Worm (Caenorhabditis elegans) whole organism, midembryonic: Measurements from ENCODE around the gene lrpr-1.

Experiments used
- T22C8.4 ChIP-seq: fragments of 200-800 bp; sonication (Bioruptor generic); IDR thresholded peaks from 2 replicates; pipeline ENCODE4 v1.3.6; 2022; ENCODE audit warnings: missing genetic modification characterization, missing compliant biosample characterization
- cog-1 ChIP-seq: sonication (generic microtip); optimal IDR thresholded peaks from 2 replicates; lab custom pipeline; 2016; ENCODE audit warnings: missing genetic modification characterization, missing compliant biosample characterization
- flt-1 ChIP-seq: fragments of 200-800 bp; sonication (Bioruptor generic); IDR thresholded peaks from 2 replicates; pipeline ENCODE4 v1.3.6; 2022; ENCODE audit warnings: missing genetic modification characterization, missing compliant biosample characterization
- klf-2 ChIP-seq: fragments of 200-800 bp; sonication (Bioruptor generic); conservative IDR thresholded peaks from 2 replicates; pipeline ENCODE4 v1.3.6; 2022; ENCODE audit warnings: missing genetic modification reagents, missing genetic modification characterization, missing compliant biosample characterization
- ref-1 ChIP-seq: fragments of 200-800 bp; sonication (Bioruptor generic); conservative IDR thresholded peaks from 2 replicates; pipeline ENCODE4 v1.3.6; 2022; ENCODE audit warnings: missing genetic modification reagents, missing genetic modification characterization, missing compliant biosample characterization
- tab-1 ChIP-seq: fragments of 200-800 bp; sonication (Bioruptor generic); IDR thresholded peaks from 2 replicates; pipeline ENCODE4 v1.3.6; 2022; ENCODE audit warnings: missing genetic modification characterization, missing compliant biosample characterization
- ztf-23 ChIP-seq: fragments of 200-800 bp; sonication (Bioruptor generic); IDR thresholded peaks from 2 replicates; pipeline ENCODE4 v1.3.6; 2022; ENCODE audit warnings: missing genetic modification reagents, missing genetic modification characterization, missing compliant biosample characterization

DNA sequence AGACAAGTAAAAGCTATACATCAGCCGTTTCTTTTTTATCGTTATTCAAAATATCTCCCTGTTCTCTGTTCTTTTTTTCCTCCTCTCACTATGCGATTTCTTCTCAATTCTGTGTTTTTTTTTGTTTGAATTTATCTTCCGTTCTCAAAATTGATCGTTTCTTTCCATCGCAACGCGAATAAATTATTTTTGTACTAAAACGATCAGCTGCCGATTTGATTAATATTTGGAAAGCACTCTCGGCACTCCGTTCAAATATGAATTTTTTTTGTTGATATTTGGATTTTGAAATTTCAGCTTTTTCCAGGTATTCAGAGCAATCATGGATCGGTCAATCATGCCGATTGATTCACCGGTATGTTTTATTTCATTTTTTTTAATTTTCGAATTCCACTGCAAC is 25.5 kb upstream of the lrpr-1 start, which contains the start of gene pst-1:
- no peak for TF ChIP-seq T22C8.4
- no peak for TF ChIP-seq ztf-23 (GFP tag; lab: Robert Waterston, UW)
- no peak for TF ChIP-seq ref-1 (GFP tag; lab: Robert Waterston, UW)
- TF ChIP-seq flt-1 (GFP tag; lab: Robert Waterston, UW): no peak
- no peak for TF ChIP-seq tab-1 (GFP tag; lab: Robert Waterston, UW)
- TF ChIP-seq klf-2: no peak
- no peak for TF ChIP-seq cog-1 (tag; lab: Kevin White, UChicago)
